Worm (Caenorhabditis elegans) whole organism, L4/young adult: ENCODE results near the gene C46F9.6.

Experiments
- W03F9.2 ChIP-seq: fragments of 150-350 bp; optimal IDR thresholded peaks from 2 replicates; lab custom pipeline; 2014; ENCODE audit warnings: missing biosample characterization, missing genetic modification characterization
- dao-5 ChIP-seq: sonication (generic microtip); optimal IDR thresholded peaks from 2 replicates; lab custom pipeline; 2016; ENCODE audit warnings: missing genotype, missing genetic modification characterization, moderate library complexity, missing compliant biosample characterization
- him-1 ChIP-seq: sonication (generic microtip); optimal IDR thresholded peaks from 2 replicates; lab custom pipeline; 2016; ENCODE audit warnings: missing genotype, missing genetic modification reagents, missing genetic modification characterization, missing compliant biosample characterization

Gene C46F9.6

ce11 chrII:1878663-1879062, 19.4 kb upstream of the C46F9.6 start, which contains the start of gene math-16:
Gene math-16, minus strand, starts transcription at chrII:1878763.
- no peak for TF ChIP-seq W03F9.2 (tag; lab: Kevin White, UChicago)
- no peak for TF ChIP-seq dao-5 (tag; lab: Kevin White, UChicago)
- no peak for TF ChIP-seq him-1 (tag; lab: Kevin White, UChicago)

ce11 chrII:1882705-1883104, 15.3 kb upstream of the C46F9.6 start, which contains the start of gene math-5:
Gene math-5, minus strand, starts transcription at chrII:1882805.
- TF ChIP-seq him-1 (tag; lab: Kevin White, UChicago) (no peak), dao-5 (tag; lab: Kevin White, UChicago) (no peak), W03F9.2 (tag; lab: Kevin White, UChicago) (no peak)

ce11 chrII:1884635-1885034, 13.4 kb upstream of the C46F9.6 start, which contains the start of gene math-6:
Gene math-6, minus strand, starts transcription at chrII:1884735.
- TF ChIP-seq W03F9.2 (tag; lab: Kevin White, UChicago): no peak
- no peak for TF ChIP-seq him-1 (tag; lab: Kevin White, UChicago)
- TF ChIP-seq dao-5 (tag; lab: Kevin White, UChicago): no peak

ce11 chrII:1886379-1886778, 11.7 kb upstream of the C46F9.6 start, which contains the start of gene math-7:
Gene math-7, minus strand, starts transcription at chrII:1886479.
- TF ChIP-seq dao-5 (tag; lab: Kevin White, UChicago) (no peak), him-1 (tag; lab: Kevin White, UChicago) (no peak), W03F9.2 (tag; lab: Kevin White, UChicago) (no peak)

ce11 chrII:1889071-1889470, 9.0 kb upstream of the C46F9.6 start, which contains the start of gene math-8:
Gene math-8, minus strand, starts transcription at chrII:1889171.
- TF ChIP-seq W03F9.2 (tag; lab: Kevin White, UChicago) (no peak), him-1 (tag; lab: Kevin White, UChicago) (no peak), dao-5 (tag; lab: Kevin White, UChicago) (no peak)

- TF ChIP-seq him-1 (tag; lab: Kevin White, UChicago) (no peak), W03F9.2 (tag; lab: Kevin White, UChicago) (no peak), dao-5 (tag; lab: Kevin White, UChicago) (no peak)
Measured at ce11 chrII:1890682-1891081, 7.4 kb upstream of the C46F9.6 start, which contains the start of gene math-9. Gene math-9, minus strand, starts transcription at chrII:1890782.

- TF ChIP-seq W03F9.2 (tag; lab: Kevin White, UChicago): no peak
Measured at ce11 chrII:1893912-1894311, 4.1 kb upstream of the C46F9.6 start, which contains the start of gene C16C4.1. Gene C16C4.1, plus strand, starts transcription at chrII:1894212.

- TF ChIP-seq him-1 (tag; lab: Kevin White, UChicago) (no peak), W03F9.2 (tag; lab: Kevin White, UChicago) (no peak), dao-5 (tag; lab: Kevin White, UChicago) (no peak)
Measured at ce11 chrII:1895278-1895677, 2.8 kb upstream of the C46F9.6 start, which contains the start of gene C46F9.5. Gene C46F9.5, plus strand, starts transcription at chrII:1895578.

- no peak for TF ChIP-seq W03F9.2 (tag; lab: Kevin White, UChicago)
- no peak for TF ChIP-seq him-1 (tag; lab: Kevin White, UChicago)
- no peak for TF ChIP-seq dao-5 (tag; lab: Kevin White, UChicago)
Measured at ce11 chrII:1895762-1896161, 2.3 kb upstream of the C46F9.6 start, which contains the start of gene math-25. Gene math-25, plus strand, starts transcription at chrII:1896062.

- no peak for TF ChIP-seq him-1 (tag; lab: Kevin White, UChicago)
- no peak for TF ChIP-seq dao-5 (tag; lab: Kevin White, UChicago)
- no peak for TF ChIP-seq W03F9.2 (tag; lab: Kevin White, UChicago)
Measured at ce11 chrII:1899934-1900333, 1.9 kb downstream of the C46F9.6 start, which contains the start of gene math-24. Gene math-24, plus strand, starts transcription at chrII:1900234.

ce11 chrII:1901981-1902380, 3.9 kb downstream of the C46F9.6 start, which contains the start of gene math-23:
Gene math-23, plus strand, starts transcription at chrII:1902281.
- no peak for TF ChIP-seq him-1 (tag; lab: Kevin White, UChicago)
- TF ChIP-seq W03F9.2 (tag; lab: Kevin White, UChicago): no peak
- no peak for TF ChIP-seq dao-5 (tag; lab: Kevin White, UChicago)

- TF ChIP-seq him-1 (tag; lab: Kevin White, UChicago): no peak
- no peak for TF ChIP-seq W03F9.2 (tag; lab: Kevin White, UChicago)
- TF ChIP-seq dao-5 (tag; lab: Kevin White, UChicago): no peak
Measured at ce11 chrII:1905104-1905503, 7.1 kb downstream of the C46F9.6 start, which contains the start of gene math-22. Gene math-22, plus strand, starts transcription at chrII:1905404.

ce11 chrII:1912741-1913140, 14.7 kb downstream of the C46F9.6 start, which contains the start of gene math-31:
Gene math-31, minus strand, starts transcription at chrII:1912841.
- TF ChIP-seq W03F9.2 (tag; lab: Kevin White, UChicago) (no peak), dao-5 (tag; lab: Kevin White, UChicago) (no peak), him-1 (tag; lab: Kevin White, UChicago) (no peak)

ce11 chrII:1917862-1918261, 19.8 kb downstream of the C46F9.6 start, which contains the start of gene bath-4:
Gene bath-4, minus strand, starts transcription at chrII:1917962.
- TF ChIP-seq him-1 (tag; lab: Kevin White, UChicago) (no peak), dao-5 (tag; lab: Kevin White, UChicago) (no peak), W03F9.2 (tag; lab: Kevin White, UChicago) (no peak)
